Fruit fly (Drosophila melanogaster): ENCODE data around the gene whe.

Gene whe

dm6 chrX:21367363-21368072 lies 35.1 kb downstream of the whe start (continued):
- TF ChIP-seq CG10565 (GFP tag; optimal IDR thresholded peaks at IDR 0.05) = peak; percentile 63
- peak; percentile 92 for TF ChIP-seq lbe (GFP tag; optimal IDR thresholded peaks at IDR 0.05)
- TF ChIP-seq sisA (GFP tag; IDR thresholded peaks at IDR 0.05) = peak; percentile 96
- no peak for TF ChIP-seq fru (optimal IDR thresholded peaks at IDR 0.05)
- TF ChIP-seq HmgD (GFP tag; optimal IDR thresholded peaks at IDR 0.05) = peak; percentile 88
- peak; percentile 84 for TF ChIP-seq wek (GFP tag; optimal IDR thresholded peaks at IDR 0.05)
- peak; percentile 97 for TF ChIP-seq Drgx (GFP tag; IDR thresholded peaks at IDR 0.05)
- no peak for TF ChIP-seq CG34224 (GFP tag; IDR thresholded peaks at IDR 0.05; ENCODE audit: partially characterized antibody)
- TF ChIP-seq Neu2 (GFP tag; optimal IDR thresholded peaks at IDR 0.05; ENCODE audit: borderline replicate concordance) = peak; percentile 72
- peak; percentile 99 for TF ChIP-seq CG15269 (tag; optimal IDR thresholded peaks at IDR 0.05)
- TF ChIP-seq amos (GFP tag; IDR thresholded peaks at IDR 0.05; ENCODE audit: partially characterized antibody) = no peak
- peak; percentile 87 for TF ChIP-seq Hmx (GFP tag; optimal IDR thresholded peaks at IDR 0.05)
- peak; percentile 97 for TF ChIP-seq CG18476 (GFP tag; optimal IDR thresholded peaks at IDR 0.05)
- TF ChIP-seq seq (GFP tag; IDR thresholded peaks at IDR 0.05) = peak; percentile 98
- peak; percentile 96 for TF ChIP-seq Blimp-1 (GFP tag; optimal IDR thresholded peaks at IDR 0.05)
- peak; percentile 87 for TF ChIP-seq Usf (GFP tag; optimal IDR thresholded peaks at IDR 0.05)
- TF ChIP-seq odd (GFP tag; optimal IDR thresholded peaks at IDR 0.05) = peak; percentile 97
- peak; percentile 98 for TF ChIP-seq CG18619 (GFP tag; optimal IDR thresholded peaks at IDR 0.05)
- peak; percentile 97 for TF ChIP-seq CG12219 (GFP tag; optimal IDR thresholded peaks at IDR 0.05)
- TF ChIP-seq exex (tag; optimal IDR thresholded peaks at IDR 0.05) = peak; percentile 92
- peak; percentile 94 for TF ChIP-seq CG9609 (GFP tag; optimal IDR thresholded peaks at IDR 0.05)
- TF ChIP-seq caup (GFP tag; optimal IDR thresholded peaks at IDR 0.05; ENCODE audit: severe bottlenecking) = peak; percentile 98
- TF ChIP-seq dysf (GFP tag; IDR thresholded peaks at IDR 0.05) = peak; percentile 99
- TF ChIP-seq Bgb (GFP tag; IDR thresholded peaks at IDR 0.05; ENCODE audit: partially characterized antibody) = no peak
- TF ChIP-seq sqz (GFP tag; optimal IDR thresholded peaks at IDR 0.05) = peak; percentile 94
- no peak for TF ChIP-seq CG16813 (GFP tag; IDR thresholded peaks at IDR 0.05; ENCODE audit: partially characterized antibody)
- TF ChIP-seq klu (GFP tag; IDR thresholded peaks at IDR 0.05) = peak; percentile 94
- TF ChIP-seq lab (GFP tag; optimal IDR thresholded peaks at IDR 0.05) = peak; percentile 99
- TF ChIP-seq Xrp1 (GFP tag; IDR thresholded peaks at IDR 0.05) = peak; percentile 96
- TF ChIP-seq CG1647 (GFP tag; optimal IDR thresholded peaks at IDR 0.05) = peak; percentile 95
- TF ChIP-seq sob (GFP tag; IDR thresholded peaks at IDR 0.05) = peak; percentile 97
- TF ChIP-seq tio (GFP tag; optimal IDR thresholded peaks at IDR 0.05) = peak; percentile 98
- TF ChIP-seq Doc3 (GFP tag; IDR thresholded peaks at IDR 0.05; ENCODE audit: partially characterized antibody) = no peak
- peak; percentile 89 for TF ChIP-seq Doc2 (GFP tag; IDR thresholded peaks at IDR 0.05)
- peak; percentile 98 for TF ChIP-seq CG8924 (tag; optimal IDR thresholded peaks at IDR 0.05)
- 0 out of 2 replicates have a peak, but pooled peaks have one; percentile 31 for TF ChIP-seq Dref (GFP tag; IDR thresholded peaks at IDR 0.05)
- peak; percentile 96 for TF ChIP-seq CG12155 (GFP tag; optimal IDR thresholded peaks at IDR 0.05)
- peak; percentile 92 for TF ChIP-seq MTF-1 (GFP tag; optimal IDR thresholded peaks at IDR 0.05; ENCODE audit: borderline replicate concordance)
- TF ChIP-seq ase (GFP tag; IDR thresholded peaks at IDR 0.05) = peak; percentile 93
- TF ChIP-seq CG6791 (GFP tag; IDR thresholded peaks at IDR 0.05; ENCODE audit: partially characterized antibody) = no peak
- peak; percentile 96 for TF ChIP-seq stc (GFP tag; IDR thresholded peaks at IDR 0.05)
- peak; percentile 94 for TF ChIP-seq CG11247 (GFP tag; IDR thresholded peaks at IDR 0.05)
- peak; percentile 83 for TF ChIP-seq tup (GFP tag; optimal IDR thresholded peaks at IDR 0.05)
- TF ChIP-seq CG13775 (GFP tag; optimal IDR thresholded peaks at IDR 0.05) = peak; percentile 98
- TF ChIP-seq CG31441 (GFP tag; IDR thresholded peaks at IDR 0.05) = peak; percentile 99
- peak; percentile 88 for TF ChIP-seq CG31365 (tag; optimal IDR thresholded peaks at IDR 0.05)
- TF ChIP-seq CG2712 (tag; optimal IDR thresholded peaks at IDR 0.05) = peak; percentile 97
- TF ChIP-seq CG17802 (tag; optimal IDR thresholded peaks at IDR 0.05) = peak; percentile 88
- TF ChIP-seq CG14441 (GFP tag; IDR thresholded peaks at IDR 0.05) = peak; percentile 95

All from whole organism, embryonic.